Worm (Caenorhabditis elegans): ENCODE results near the gene mff-1.

DNA sequence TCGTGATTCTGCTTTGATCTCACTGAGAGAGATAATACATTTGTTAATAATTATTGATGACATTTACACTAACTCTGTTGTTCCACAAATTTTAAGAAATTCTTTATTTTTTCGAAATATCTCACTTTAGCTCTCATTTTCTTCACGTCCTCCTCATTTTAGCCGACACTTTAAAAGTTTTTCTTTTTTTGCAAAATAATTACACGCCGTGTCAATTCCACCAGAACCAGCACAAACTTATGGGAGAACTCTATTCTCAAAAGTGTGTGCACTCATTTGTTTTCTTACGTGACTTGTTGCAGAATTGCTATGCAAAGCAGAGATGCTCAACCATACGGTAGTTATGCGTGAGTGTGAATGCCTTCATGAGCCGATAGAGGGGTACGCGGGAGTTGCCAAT lies 21.9 kb downstream of the mff-1 start, which contains the start of gene frpr-2:
- TF ChIP-seq elt-3 (tag; optimal IDR thresholded peaks at IDR 0.05): no peak
- no peak for TF ChIP-seq unc-62 (GFP tag; optimal IDR thresholded peaks at IDR 0.05)
- no peak for TF ChIP-seq pha-4 (tag; optimal IDR thresholded peaks at IDR 0.05)
- TF ChIP-seq unc-39 (tag; optimal IDR thresholded peaks at IDR 0.05): no peak
- no peak for TF ChIP-seq sem-2 (GFP tag; optimal IDR thresholded peaks at IDR 0.05)
- TF ChIP-seq ztf-11 (tag; optimal IDR thresholded peaks at IDR 0.05): no peak
- TF ChIP-seq nhr-76 (tag; optimal IDR thresholded peaks at IDR 0.05): no peak
- no peak for TF ChIP-seq M03D4.4 (tag; optimal IDR thresholded peaks at IDR 0.05)
- TF ChIP-seq drap-1 (GFP tag; optimal IDR thresholded peaks at IDR 0.05): no peak
- no peak for TF ChIP-seq elt-1 (tag; optimal IDR thresholded peaks at IDR 0.05; ENCODE audit: borderline replicate concordance, insufficient read depth)
- TF ChIP-seq snpc-4 (tag; optimal IDR thresholded peaks at IDR 0.05): no peak
- no peak for TF ChIP-seq mab-5 (tag; optimal IDR thresholded peaks at IDR 0.05)

Measured in whole organism, mixed stage, embryonic.